Fruit fly (Drosophila melanogaster): ENCODE results near the gene CanA-14F.
A peak's percentile ranks its signal among the peaks of the same experiment; 100 is the strongest.

CanA-14F gene

dm6 chrX:16552567-16552966 is 34.4 kb downstream of the CanA-14F start (continued):
- TF ChIP-seq CG12769 (tag; optimal IDR thresholded peaks at IDR 0.05) = peak; percentile 71
- TF ChIP-seq pzg (GFP tag; optimal IDR thresholded peaks at IDR 0.05) = no peak
- TF ChIP-seq Elba2 (GFP tag; optimal IDR thresholded peaks at IDR 0.05) = no peak
- TF ChIP-seq HLHmδ (GFP tag; optimal IDR thresholded peaks at IDR 0.05) = no peak
- TF ChIP-seq grau (tag; optimal IDR thresholded peaks at IDR 0.05) = peak; percentile 84
- TF ChIP-seq Atf3 (GFP tag; optimal IDR thresholded peaks at IDR 0.05) = peak; percentile 8
- peak; percentile 56 for TF ChIP-seq CG17802 (tag; optimal IDR thresholded peaks at IDR 0.05)
- no peak for TF ChIP-seq lov (optimal IDR thresholded peaks at IDR 0.05)
- TF ChIP-seq lov (GFP tag; IDR thresholded peaks at IDR 0.05) = 0 out of 3 replicates have a peak, but pooled peaks have one; percentile 53
- TF ChIP-seq corto (GFP tag; optimal IDR thresholded peaks at IDR 0.05) = no peak
- peak; percentile 52 for TF ChIP-seq CG15696 (tag; optimal IDR thresholded peaks at IDR 0.05)
- no peak for TF ChIP-seq CG8281 (tag; optimal IDR thresholded peaks at IDR 0.05)
- TF ChIP-seq CG15601 (tag; optimal IDR thresholded peaks at IDR 0.05) = peak; percentile 55
- no peak for TF ChIP-seq ato (GFP tag; IDR thresholded peaks at IDR 0.05; ENCODE audit: partially characterized antibody)
- peak; percentile 89 for TF ChIP-seq CG17361 (GFP tag; IDR thresholded peaks at IDR 0.05)
- TF ChIP-seq CG6854 (GFP tag; optimal IDR thresholded peaks at IDR 0.05) = peak; percentile 74
- TF ChIP-seq Hr39 (optimal IDR thresholded peaks at IDR 0.05) = no peak
- TF ChIP-seq CG1233 (GFP tag; optimal IDR thresholded peaks at IDR 0.05) = peak; percentile 73
- TF ChIP-seq ems (GFP tag; optimal IDR thresholded peaks at IDR 0.05) = peak; percentile 74
- TF ChIP-seq dpn (GFP tag; optimal IDR thresholded peaks at IDR 0.05) = peak; percentile 78 to 79
- no peak for TF ChIP-seq dm (GFP tag; optimal IDR thresholded peaks at IDR 0.05)
- peak; percentile 88 for TF ChIP-seq CG18262 (tag; optimal IDR thresholded peaks at IDR 0.05)
- peak; percentile 70 for TF ChIP-seq CG18011 (GFP tag; optimal IDR thresholded peaks at IDR 0.05)
- TF ChIP-seq chn (GFP tag; optimal IDR thresholded peaks at IDR 0.05) = peak; percentile 45
- TF ChIP-seq CG12219 (GFP tag; optimal IDR thresholded peaks at IDR 0.05) = peak; percentile 75
- TF ChIP-seq kni (GFP tag; optimal IDR thresholded peaks at IDR 0.05) = no peak
- TF ChIP-seq CG7372 (GFP tag; IDR thresholded peaks at IDR 0.05) = peak; percentile 57; the same call in 1 of the 2 replicates
- no peak for TF ChIP-seq tx (GFP tag; optimal IDR thresholded peaks at IDR 0.05)
- no peak for TF ChIP-seq jigr1 (GFP tag; IDR thresholded peaks at IDR 0.05)
- peak; percentile 58 for TF ChIP-seq CG9609 (GFP tag; optimal IDR thresholded peaks at IDR 0.05)
- peak; percentile 30 for TF ChIP-seq CG30020 (tag; optimal IDR thresholded peaks at IDR 0.05)
- TF ChIP-seq CG14050 (GFP tag; IDR thresholded peaks at IDR 0.05) = peak; percentile 71
- peak; percentile 78 for TF ChIP-seq ara (GFP tag; IDR thresholded peaks at IDR 0.05)
- peak; percentile 42 for TF ChIP-seq CG3838 (GFP tag; optimal IDR thresholded peaks at IDR 0.05)
- TF ChIP-seq NK7.1 (GFP tag; optimal IDR thresholded peaks at IDR 0.05) = peak; percentile 17
- peak; percentile 80 for TF ChIP-seq Hand (GFP tag; optimal IDR thresholded peaks at IDR 0.05)
- TF ChIP-seq grn (GFP tag; optimal IDR thresholded peaks at IDR 0.05) = peak; percentile 95
- TF ChIP-seq CG6175 (GFP tag; IDR thresholded peaks at IDR 0.05) = no peak
- TF ChIP-seq CG9797 (GFP tag; optimal IDR thresholded peaks at IDR 0.05) = no peak
- TF ChIP-seq CG31388 (GFP tag; optimal IDR thresholded peaks at IDR 0.05) = peak; percentile 15
- TF ChIP-seq mirr (GFP tag; optimal IDR thresholded peaks at IDR 0.05) = peak; percentile 78
- peak; percentile 53 for TF ChIP-seq Usf (GFP tag; optimal IDR thresholded peaks at IDR 0.05)
- TF ChIP-seq BtbVII (GFP tag; optimal IDR thresholded peaks at IDR 0.05) = peak; percentile 84
- TF ChIP-seq CG12155 (GFP tag; optimal IDR thresholded peaks at IDR 0.05) = peak; percentile 67
- TF ChIP-seq CG6254 (GFP tag; optimal IDR thresholded peaks at IDR 0.05) = peak; percentile 73
- no peak for TF ChIP-seq Hey (tag; optimal IDR thresholded peaks at IDR 0.05)
- peak; percentile 2 for TF ChIP-seq ash1 (GFP tag; optimal IDR thresholded peaks at IDR 0.05)
- peak; percentile 72 for TF ChIP-seq tap (tag; optimal IDR thresholded peaks at IDR 0.05)
- TF ChIP-seq CG12236 (GFP tag; optimal IDR thresholded peaks at IDR 0.05) = peak; percentile 19
- TF ChIP-seq CG7271 (tag; optimal IDR thresholded peaks at IDR 0.05) = no peak
- no peak for TF ChIP-seq pan (optimal IDR thresholded peaks at IDR 0.05)
- TF ChIP-seq pan (GFP tag; optimal IDR thresholded peaks at IDR 0.05 in 1 of 2, IDR thresholded peaks at IDR 0.05 in 1 of 2) = peak in 1 of 2 experiments; percentile 77
